Fruit fly (Drosophila melanogaster): ENCODE measurements around the gene Alp11.

Gene Alp11

DNA sequence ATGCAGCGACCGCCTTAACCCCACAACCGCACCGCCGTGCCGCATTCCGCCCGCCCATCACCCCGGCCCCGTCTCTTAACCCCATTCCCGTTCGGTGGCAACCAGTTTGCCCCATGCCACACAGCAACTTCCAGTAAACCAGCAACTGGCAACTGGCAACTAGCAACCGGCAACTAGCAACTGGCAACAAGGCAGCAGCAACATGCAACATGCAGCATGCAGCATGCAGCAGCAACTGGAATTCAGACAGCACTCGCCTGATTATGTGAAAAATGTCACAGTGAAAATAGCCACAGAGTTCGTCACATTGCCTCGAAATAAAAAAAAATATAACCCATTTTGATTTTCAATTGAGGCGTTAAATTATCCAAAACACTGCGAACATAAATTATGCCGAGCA is 24.3 kb downstream of the Alp11 start:
- no peak for TF ChIP-seq dl (GFP tag; optimal IDR thresholded peaks at IDR 0.05; ENCODE audit: insufficient read depth in 1 of 2, partially characterized antibody in 2 of 2)
- TF ChIP-seq GATAd (GFP tag; optimal IDR thresholded peaks at IDR 0.05): no peak
- TF ChIP-seq dsf (GFP tag; optimal IDR thresholded peaks at IDR 0.05; ENCODE audit: borderline replicate concordance): no peak
- no peak for TF ChIP-seq h (GFP tag; optimal IDR thresholded peaks at IDR 0.05)
- TF ChIP-seq Sp1 (GFP tag; optimal IDR thresholded peaks at IDR 0.05): no peak
- TF ChIP-seq woc (GFP tag; optimal IDR thresholded peaks at IDR 0.05): no peak
- TF ChIP-seq Abd-B (GFP tag; optimal IDR thresholded peaks at IDR 0.05): no peak
- no peak for TF ChIP-seq jim (GFP tag; optimal IDR thresholded peaks at IDR 0.05)
- no peak for TF ChIP-seq Myc (optimal IDR thresholded peaks at IDR 0.05)
- no peak for TF ChIP-seq Mio (GFP tag; optimal IDR thresholded peaks at IDR 0.05)
- no peak for TF ChIP-seq CG32264 (GFP tag; optimal IDR thresholded peaks at IDR 0.05)

dm6 chrX:15615426-15615825 is 27.9 kb downstream of the Alp11 start:
- TF ChIP-seq dsf (GFP tag; optimal IDR thresholded peaks at IDR 0.05; ENCODE audit: borderline replicate concordance): no peak
- peak; percentile 33 for TF ChIP-seq ey (GFP tag; optimal IDR thresholded peaks at IDR 0.05)
- no peak for TF ChIP-seq Dif (GFP tag; optimal IDR thresholded peaks at IDR 0.05; ENCODE audit: partially characterized antibody)
- TF ChIP-seq br (GFP tag; optimal IDR thresholded peaks at IDR 0.05): peak; percentile 41
- no peak for TF ChIP-seq Rel (GFP tag; optimal IDR thresholded peaks at IDR 0.05)
- TF ChIP-seq Rel (tag; optimal IDR thresholded peaks at IDR 0.05): no peak
- TF ChIP-seq lola (GFP tag; optimal IDR thresholded peaks at IDR 0.05): no peak
- TF ChIP-seq Mio (GFP tag; optimal IDR thresholded peaks at IDR 0.05): no peak
- no peak for TF ChIP-seq Hr83 (GFP tag; optimal IDR thresholded peaks at IDR 0.05; ENCODE audit: poor library complexity, severe bottlenecking)
- peak; percentile 29 for TF ChIP-seq Sp1 (GFP tag; optimal IDR thresholded peaks at IDR 0.05)
- TF ChIP-seq sv (GFP tag; optimal IDR thresholded peaks at IDR 0.05): no peak
- peak; percentile 30 for TF ChIP-seq rgr (GFP tag; optimal IDR thresholded peaks at IDR 0.05)
- no peak for TF ChIP-seq usp (GFP tag; optimal IDR thresholded peaks at IDR 0.05)
- TF ChIP-seq woc (GFP tag; optimal IDR thresholded peaks at IDR 0.05): no peak
- peak; percentile 31 for TF ChIP-seq Hnf4 (GFP tag; optimal IDR thresholded peaks at IDR 0.05)
- peak; percentile 11 for TF ChIP-seq psq (GFP tag; optimal IDR thresholded peaks at IDR 0.05)
- TF ChIP-seq HLH106 (tag; optimal IDR thresholded peaks at IDR 0.05): peak; percentile 47
- no peak for TF ChIP-seq Myc (optimal IDR thresholded peaks at IDR 0.05)
- peak in 1 of 2 experiments; percentile 42 for TF ChIP-seq foxo (GFP tag; optimal IDR thresholded peaks at IDR 0.05)
- TF ChIP-seq CG9705 (GFP tag; optimal IDR thresholded peaks at IDR 0.05): no peak
- TF ChIP-seq fru (GFP tag; optimal IDR thresholded peaks at IDR 0.05): peak; percentile 37
- TF ChIP-seq Abd-B (GFP tag; optimal IDR thresholded peaks at IDR 0.05): no peak
- no peak for TF ChIP-seq tai (GFP tag; optimal IDR thresholded peaks at IDR 0.05)
- no peak for TF ChIP-seq Vsx2 (GFP tag; optimal IDR thresholded peaks at IDR 0.05; ENCODE audit: partially characterized antibody)
- TF ChIP-seq Hr78 (GFP tag; optimal IDR thresholded peaks at IDR 0.05): no peak
- TF ChIP-seq OdsH (GFP tag; optimal IDR thresholded peaks at IDR 0.05): peak; percentile 30
- no peak for TF ChIP-seq GATAd (GFP tag; optimal IDR thresholded peaks at IDR 0.05)
- TF ChIP-seq CrebA (GFP tag; optimal IDR thresholded peaks at IDR 0.05; ENCODE audit: borderline replicate concordance): no peak
- TF ChIP-seq dmrt93B (GFP tag; optimal IDR thresholded peaks at IDR 0.05): peak; percentile 13
- TF ChIP-seq dl (GFP tag; optimal IDR thresholded peaks at IDR 0.05; ENCODE audit: insufficient read depth in 1 of 2, partially characterized antibody in 2 of 2): no peak
- TF ChIP-seq CG32264 (GFP tag; optimal IDR thresholded peaks at IDR 0.05): no peak
- no peak for TF ChIP-seq N (GFP tag; optimal IDR thresholded peaks at IDR 0.05)
- peak; percentile 48 for TF ChIP-seq h (GFP tag; optimal IDR thresholded peaks at IDR 0.05)
- TF ChIP-seq jim (GFP tag; optimal IDR thresholded peaks at IDR 0.05): no peak
- no peak for TF ChIP-seq Dfd (GFP tag; optimal IDR thresholded peaks at IDR 0.05)
- no peak for TF ChIP-seq brk (GFP tag; optimal IDR thresholded peaks at IDR 0.05)
- no peak for TF ChIP-seq Jra (GFP tag; optimal IDR thresholded peaks at IDR 0.05)
- no peak for TF ChIP-seq sage (GFP tag; optimal IDR thresholded peaks at IDR 0.05)
- TF ChIP-seq pan (optimal IDR thresholded peaks at IDR 0.05): no peak

- TF ChIP-seq Myc (optimal IDR thresholded peaks at IDR 0.05) (peak; percentile 1), Sp1 (GFP tag; optimal IDR thresholded peaks at IDR 0.05) (no peak), CrebA (GFP tag; optimal IDR thresholded peaks at IDR 0.05; ENCODE audit: borderline replicate concordance) (no peak), Mio (GFP tag; optimal IDR thresholded peaks at IDR 0.05) (no peak), ey (GFP tag; optimal IDR thresholded peaks at IDR 0.05) (no peak), sv (GFP tag; optimal IDR thresholded peaks at IDR 0.05) (no peak), HLH106 (tag; optimal IDR thresholded peaks at IDR 0.05) (no peak), OdsH (GFP tag; optimal IDR thresholded peaks at IDR 0.05) (no peak)
Measured at dm6 chrX:15616018-15616417, 28.5 kb downstream of the Alp11 start.

Data from whole organism, wandering third instar larva.